Worm (Caenorhabditis elegans) whole organism, L1 larva: ENCODE measurements around the gene cox-6B.

ENCODE experiments used
- C04F5.9 ChIP-seq: sonication (generic microtip); optimal IDR thresholded peaks from 2 replicates; lab custom pipeline; 2016; ENCODE audit warnings: missing genetic modification characterization, missing compliant biosample characterization
- Y116A8C.19 ChIP-seq: sonication (generic microtip); optimal IDR thresholded peaks from 2 replicates; lab custom pipeline; 2016; ENCODE audit warnings: missing compliant biosample characterization, missing genetic modification characterization, borderline replicate concordance
- aha-1 ChIP-seq: fragments of 150-350 bp; optimal IDR thresholded peaks from 2 replicates; lab custom pipeline; 2014; ENCODE audit warnings: missing biosample characterization, missing genetic modification characterization
- blmp-1 ChIP-seq: fragments of 150-350 bp; optimal IDR thresholded peaks from 2 replicates; lab custom pipeline; 2014; ENCODE audit warnings: missing biosample characterization, missing genetic modification characterization
- ceh-88 ChIP-seq: fragments of 200-800 bp; sonication (Bioruptor generic); IDR thresholded peaks from 2 replicates; pipeline ENCODE4 v1.3.6; 2022; ENCODE audit warnings: missing genetic modification characterization, missing compliant biosample characterization
- ceh-90 ChIP-seq: sonication (generic microtip); optimal IDR thresholded peaks from 2 replicates; lab custom pipeline; 2016; ENCODE audit warnings: missing genetic modification characterization, missing compliant biosample characterization
- dpl-1 ChIP-seq, 3 experiments: fragments of 150-350 bp in 2 of 3; sonication (generic microtip) in 1 of 3; optimal IDR thresholded peaks; 2 replicates each; lab custom pipeline; 2014 to 2017; ENCODE audit warnings: missing biosample characterization in 3 of 3, missing genetic modification characterization in 3 of 3, missing genetic modification reagents in 3 of 3
- dsc-1 ChIP-seq: sonication (generic microtip); optimal IDR thresholded peaks from 2 replicates; lab custom pipeline; 2016; ENCODE audit warnings: mild to moderate bottlenecking, missing genetic modification characterization, missing compliant biosample characterization
- efl-3 ChIP-seq: fragments of 200-800 bp; sonication (Bioruptor generic); optimal IDR thresholded peaks from 2 replicates; lab custom pipeline; 2018; ENCODE audit warnings: mild to moderate bottlenecking, missing genetic modification characterization, missing compliant biosample characterization
- ets-5 ChIP-seq: fragments of 200-800 bp; sonication (Bioruptor generic); IDR thresholded peaks from 2 replicates; pipeline ENCODE4 v1.3.6; 2022; ENCODE audit warnings: missing genetic modification characterization, missing compliant biosample characterization
- fkh-4 ChIP-seq: sonication (generic microtip); optimal IDR thresholded peaks from 2 replicates; lab custom pipeline; 2016; ENCODE audit warnings: missing compliant biosample characterization, missing genetic modification characterization, borderline replicate concordance
- fos-1 ChIP-seq: fragments of 150-350 bp; optimal IDR thresholded peaks from 2 replicates; lab custom pipeline; 2014; ENCODE audit warnings: missing biosample characterization, missing genetic modification characterization
- hlh-17 ChIP-seq: fragments of 200-800 bp; sonication (Bioruptor generic); optimal IDR thresholded peaks from 2 replicates; lab custom pipeline; 2018; ENCODE audit warnings: missing genetic modification characterization, mild to moderate bottlenecking, missing compliant biosample characterization, moderate library complexity, borderline replicate concordance
- hpl-2 ChIP-seq: fragments of 150-350 bp; optimal IDR thresholded peaks from 2 replicates; lab custom pipeline; 2014; ENCODE audit warnings: missing biosample characterization, missing genetic modification reagents, missing genetic modification characterization
- isw-1 ChIP-seq: fragments of 200-800 bp; sonication (Bioruptor generic); IDR thresholded peaks from 2 replicates; pipeline ENCODE4 v1.3.6; 2022; ENCODE audit warnings: missing genetic modification characterization, missing compliant biosample characterization
- jun-1 ChIP-seq: fragments of 150-350 bp; optimal IDR thresholded peaks from 2 replicates; lab custom pipeline; 2014; ENCODE audit warnings: missing biosample characterization, missing genetic modification reagents, missing genetic modification characterization
- lin-13 ChIP-seq: fragments of 150-350 bp; optimal IDR thresholded peaks from 2 replicates; lab custom pipeline; 2014; ENCODE audit warnings: missing biosample characterization, missing genetic modification reagents, missing genetic modification characterization
- lin-14 ChIP-seq: fragments of 200-800 bp; sonication (Bioruptor generic); optimal IDR thresholded peaks from 2 replicates; lab custom pipeline; 2018; ENCODE audit warnings: mild to moderate bottlenecking, missing genetic modification characterization, moderate library complexity, missing compliant biosample characterization
- lin-15B ChIP-seq: fragments of 150-350 bp; sonication (generic microtip); optimal IDR thresholded peaks from 3 replicates; lab custom pipeline; 2014; ENCODE audit warnings: missing biosample characterization, missing genetic modification characterization
- lin-39 ChIP-seq: fragments of 150-350 bp; optimal IDR thresholded peaks from 2 replicates; lab custom pipeline; 2014; ENCODE audit warnings: missing biosample characterization, missing genetic modification reagents, missing genetic modification characterization
- lsy-2 ChIP-seq, 2 experiments: fragments of 150-350 bp; optimal IDR thresholded peaks; 2 replicates each; lab custom pipeline; 2014; ENCODE audit warnings: missing biosample characterization in 2 of 2, missing genetic modification characterization in 2 of 2
- mab-9 ChIP-seq: fragments of 200-800 bp; sonication (Bioruptor generic); IDR thresholded peaks from 2 replicates; pipeline ENCODE4 v1.3.6; 2022; ENCODE audit warnings: missing genetic modification reagents, missing genetic modification characterization, missing compliant biosample characterization
- mef-2 ChIP-seq: fragments of 150-350 bp; optimal IDR thresholded peaks from 2 replicates; lab custom pipeline; 2014; ENCODE audit warnings: missing biosample characterization, missing genetic modification characterization
- mep-1 ChIP-seq: fragments of 150-350 bp; optimal IDR thresholded peaks from 2 replicates; lab custom pipeline; 2014; ENCODE audit warnings: missing biosample characterization, missing genetic modification characterization
- nhr-11 ChIP-seq: fragments of 150-350 bp; optimal IDR thresholded peaks from 2 replicates; lab custom pipeline; 2014; ENCODE audit warnings: missing biosample characterization, missing genetic modification characterization
- nhr-12 ChIP-seq: sonication (generic microtip); optimal IDR thresholded peaks from 2 replicates; lab custom pipeline; 2017; ENCODE audit warnings: missing biosample characterization, missing genetic modification characterization
- nhr-19 ChIP-seq: fragments of 200-800 bp; sonication (Bioruptor generic); conservative IDR thresholded peaks from 2 replicates; pipeline ENCODE4 v1.3.6; 2022; ENCODE audit warnings: missing genetic modification characterization, missing compliant biosample characterization
- nhr-47 ChIP-seq: sonication (generic microtip); optimal IDR thresholded peaks from 2 replicates; lab custom pipeline; 2016; ENCODE audit warnings: mild to moderate bottlenecking, missing genetic modification characterization, moderate library complexity, missing compliant biosample characterization
- nhr-71 ChIP-seq: sonication (generic microtip); optimal IDR thresholded peaks from 2 replicates; lab custom pipeline; 2016; ENCODE audit warnings: mild to moderate bottlenecking, missing genetic modification characterization, moderate library complexity, missing compliant biosample characterization
- nhr-76 ChIP-seq: sonication (generic microtip); optimal IDR thresholded peaks from 2 replicates; lab custom pipeline; 2017; ENCODE audit warnings: missing biosample characterization, missing genetic modification characterization
- nhr-77 ChIP-seq: fragments of 150-350 bp; optimal IDR thresholded peaks from 2 replicates; lab custom pipeline; 2014; ENCODE audit warnings: missing biosample characterization, missing genetic modification characterization
- nhr-84 ChIP-seq: sonication (generic microtip); optimal IDR thresholded peaks from 2 replicates; lab custom pipeline; 2017; ENCODE audit warnings: missing biosample characterization, missing genetic modification characterization
- nhr-85 ChIP-seq: sonication (generic microtip); peaks from one replicate; lab custom pipeline; 2016; ENCODE audit warnings: missing genetic modification characterization, inconsistent platforms, missing compliant biosample characterization
- nhr-90 ChIP-seq: sonication (generic microtip); optimal IDR thresholded peaks from 2 replicates; lab custom pipeline; 2016; ENCODE audit warnings: mild to moderate bottlenecking, missing genetic modification characterization, missing compliant biosample characterization; ENCODE audit not compliant: poor library complexity
- pqm-1 ChIP-seq: sonication (generic microtip); optimal IDR thresholded peaks from 3 replicates; lab custom pipeline; 2017; ENCODE audit warnings: missing biosample characterization, missing genetic modification characterization
- rnt-1 ChIP-seq: sonication (generic microtip); optimal IDR thresholded peaks from 2 replicates; lab custom pipeline; 2016; ENCODE audit warnings: mild to moderate bottlenecking, missing genetic modification characterization, moderate library complexity, missing compliant biosample characterization
- skn-1 ChIP-seq: fragments of 150-350 bp; optimal IDR thresholded peaks from 2 replicates; lab custom pipeline; 2014; ENCODE audit warnings: missing biosample characterization, missing genetic modification characterization
- sptf-1 ChIP-seq: fragments of 150-350 bp; optimal IDR thresholded peaks from 2 replicates; lab custom pipeline; 2014; ENCODE audit warnings: missing biosample characterization, missing genetic modification characterization
- swsn-7 ChIP-seq: sonication (generic microtip); optimal IDR thresholded peaks from 2 replicates; lab custom pipeline; 2016; ENCODE audit warnings: missing genetic modification characterization, missing compliant biosample characterization
- tbx-2 ChIP-seq: sonication (generic microtip); optimal IDR thresholded peaks from 2 replicates; lab custom pipeline; 2016; ENCODE audit warnings: missing genetic modification characterization, missing compliant biosample characterization
- tlp-1 ChIP-seq: fragments of 150-350 bp; optimal IDR thresholded peaks from 2 replicates; lab custom pipeline; 2014; ENCODE audit warnings: missing biosample characterization, missing genetic modification characterization
- unc-130 ChIP-seq: fragments of 150-350 bp; optimal IDR thresholded peaks from 2 replicates; lab custom pipeline; 2017; ENCODE audit warnings: missing biosample characterization, missing genetic modification characterization, inconsistent platforms
- unc-98 ChIP-seq: fragments of 200-800 bp; sonication (Bioruptor generic); IDR thresholded peaks from 2 replicates; pipeline ENCODE4 v1.3.6; 2022; ENCODE audit warnings: missing genetic modification characterization, missing compliant biosample characterization
- xbp-1 ChIP-seq: sonication (generic microtip); optimal IDR thresholded peaks from 2 replicates; lab custom pipeline; 2016; ENCODE audit warnings: missing genetic modification characterization, missing compliant biosample characterization
- zag-1 ChIP-seq: fragments of 150-350 bp; optimal IDR thresholded peaks from 2 replicates; lab custom pipeline; 2014; ENCODE audit warnings: missing biosample characterization, missing genetic modification characterization
- zip-4 ChIP-seq: fragments of 200-800 bp; sonication (Bioruptor generic); optimal IDR thresholded peaks from 2 replicates; lab custom pipeline; 2018; ENCODE audit warnings: mild to moderate bottlenecking, missing genetic modification characterization, moderate library complexity, missing compliant biosample characterization

cox-6B gene

DNA sequence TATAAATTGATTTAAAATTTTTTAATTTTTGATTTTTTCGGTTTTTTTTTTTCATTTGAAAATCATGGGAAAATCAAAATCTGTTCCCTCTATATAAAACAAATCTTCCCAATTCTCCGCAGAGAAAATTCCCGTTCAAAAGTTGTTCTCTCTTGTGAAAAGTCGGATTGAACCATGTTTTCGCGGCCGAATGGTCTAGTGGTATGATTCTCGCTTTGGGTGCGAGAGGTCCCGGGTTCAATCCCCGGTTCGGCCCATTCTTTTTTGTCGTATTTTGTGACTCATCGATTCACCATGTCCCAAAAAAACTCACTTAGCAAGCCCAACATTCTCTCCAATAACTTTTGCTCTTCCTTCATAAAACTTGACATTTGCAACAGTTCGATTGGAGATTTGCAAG is 12.1 kb downstream of the cox-6B start:
- no peak for TF ChIP-seq fkh-4 (tag; lab: Kevin White, UChicago)
- TF ChIP-seq nhr-77 = no peak
- no peak for TF ChIP-seq isw-1 (GFP tag; lab: Robert Waterston, UW)
- no peak for TF ChIP-seq skn-1 (tag; lab: Kevin White, UChicago)

DNA sequence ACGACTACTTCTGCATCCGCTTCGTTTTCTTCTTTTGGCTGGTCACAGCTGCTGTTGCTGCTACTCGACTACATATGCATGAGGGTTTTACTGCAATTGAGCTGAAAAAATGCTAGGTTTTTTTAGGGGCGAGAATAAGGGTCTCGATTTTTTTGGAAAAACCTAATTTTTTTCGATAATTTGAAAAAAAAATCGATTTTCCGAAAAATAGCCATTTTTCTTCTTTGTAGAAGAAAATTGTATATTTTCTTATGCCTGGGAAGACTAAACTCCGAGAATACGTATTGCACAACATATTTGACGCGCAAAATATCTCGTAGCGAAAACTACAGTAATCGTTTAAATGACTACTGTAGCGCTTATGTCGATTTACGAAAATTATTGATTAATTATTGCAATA is 17.1 kb downstream of the cox-6B start, which contains the start of gene tmem-132:
Gene tmem-132, minus strand, starts transcription at position 101 of the 400 bp plus-strand sequence.
- TF ChIP-seq mef-2 (tag; lab: Kevin White, UChicago) = no peak
- no peak for TF ChIP-seq lin-14
- no peak for TF ChIP-seq zip-4
- TF ChIP-seq nhr-71 = no peak
- no peak for TF ChIP-seq tbx-2 (tag; lab: Kevin White, UChicago)
- no peak for TF ChIP-seq hlh-17 (GFP tag; lab: Kevin White, UChicago)
- TF ChIP-seq lin-13 (GFP tag; lab: Kevin White, UChicago) = no peak
- TF ChIP-seq nhr-47 = no peak
- TF ChIP-seq rnt-1 (tag; lab: Kevin White, UChicago) = no peak
- TF ChIP-seq efl-3 (GFP tag; lab: Kevin White, UChicago) = no peak
- TF ChIP-seq nhr-19 (GFP tag; lab: Robert Waterston, UW) = no peak
- no peak for TF ChIP-seq skn-1 (tag; lab: Kevin White, UChicago)
- TF ChIP-seq xbp-1 = no peak
- no peak for TF ChIP-seq ets-5
- no peak for TF ChIP-seq ceh-88 (GFP tag; lab: Robert Waterston, UW)

DNA sequence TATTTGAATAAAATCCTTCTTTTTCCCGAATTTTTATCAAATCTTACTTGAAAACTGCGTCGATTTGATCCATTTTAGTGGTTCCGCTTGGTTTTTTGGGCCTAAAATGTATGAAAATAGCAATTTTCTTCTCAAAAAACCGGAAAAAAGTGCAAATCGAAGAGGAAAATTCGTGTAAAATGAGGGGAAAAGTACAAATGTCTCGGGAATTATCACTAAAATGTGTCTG is 25.4 kb downstream of the cox-6B start, which contains the start of gene Y71H2AM.11:
Gene Y71H2AM.11, minus strand, starts transcription at position 101 of the 229 bp plus-strand sequence.
- TF ChIP-seq nhr-85 (no peak), tbx-2 (tag; lab: Kevin White, UChicago) (no peak), lin-14 (no peak), dsc-1 (no peak), lsy-2 (tag; optimal IDR thresholded peaks at IDR 0.05; lab: Kevin White, UChicago) (no peak), Y116A8C.19 (tag; lab: Kevin White, UChicago) (no peak), ceh-88 (GFP tag; lab: Robert Waterston, UW) (no peak), isw-1 (GFP tag; lab: Robert Waterston, UW) (no peak), swsn-7 (tag; lab: Kevin White, UChicago) (no peak), zag-1 (tag; lab: Kevin White, UChicago) (no peak), unc-98 (GFP tag; lab: Robert Waterston, UW) (no peak), pqm-1 (tag; lab: Kevin White, UChicago) (no peak), ets-5 (no peak), lin-39 (tag; lab: Kevin White, UChicago) (no peak), C04F5.9 (no peak), aha-1 (tag; lab: Kevin White, UChicago) (no peak), lin-15B (no peak), nhr-84 (tag; lab: Kevin White, UChicago) (no peak)

DNA sequence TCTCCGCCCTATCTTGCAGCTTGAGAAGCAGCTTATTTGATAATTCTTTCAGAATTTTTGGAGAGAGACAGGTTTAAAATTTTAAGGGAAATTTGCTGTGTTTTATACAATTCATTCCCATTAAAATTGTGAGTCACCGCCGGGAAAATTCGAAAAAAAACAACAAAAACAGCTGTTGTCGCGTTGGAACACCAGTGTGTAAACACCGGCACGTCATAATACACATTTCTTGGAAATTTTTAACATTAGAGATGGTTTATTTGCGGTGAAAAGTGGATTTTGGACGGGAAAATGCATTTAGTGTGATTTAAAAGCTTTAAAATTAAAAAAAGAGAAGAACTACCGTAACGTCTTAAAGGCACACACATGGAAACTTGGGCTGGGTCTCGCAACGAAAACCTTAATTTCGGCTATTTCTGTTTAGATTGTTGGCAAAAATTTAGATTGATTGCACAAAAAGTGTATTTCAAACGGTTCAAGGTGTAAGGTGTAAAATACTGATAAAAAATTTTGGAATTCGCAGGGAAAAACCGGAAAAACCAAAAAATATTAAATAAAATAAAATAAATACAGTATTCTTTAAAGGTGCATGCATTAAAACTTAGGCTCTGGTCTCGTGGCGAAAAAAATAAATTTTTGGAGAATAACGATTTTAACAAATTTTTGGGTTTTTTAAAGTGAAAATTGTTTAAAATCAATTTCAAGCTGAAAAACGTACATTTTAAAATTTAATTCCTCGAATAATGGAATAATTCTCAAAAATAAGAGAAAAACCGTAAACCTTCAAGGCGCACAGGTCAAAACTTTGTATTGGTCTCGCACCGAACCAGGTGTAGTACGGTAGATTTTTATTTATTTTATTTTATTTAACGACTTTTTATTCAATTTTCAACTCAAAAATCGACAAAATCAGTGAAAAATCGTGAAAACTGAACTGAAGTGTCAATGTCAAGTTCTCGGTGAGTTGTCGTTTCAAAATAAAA is 26.0 kb downstream of the cox-6B start, which contains the start of gene cosa-1:
Gene cosa-1, plus strand, starts transcription at position 896 of the 983 bp plus-strand sequence.
- TF ChIP-seq jun-1 (tag; lab: Kevin White, UChicago) = no peak
- no peak for TF ChIP-seq xbp-1
- no peak for TF ChIP-seq Y116A8C.19 (tag; lab: Kevin White, UChicago)
- TF ChIP-seq nhr-12 (tag; lab: Kevin White, UChicago) = no peak
- TF ChIP-seq mep-1 = peak; percentile 5
- TF ChIP-seq zip-4 = no peak
- TF ChIP-seq ceh-90 = no peak
- no peak for TF ChIP-seq mab-9 (GFP tag; lab: Robert Waterston, UW)
- no peak for TF ChIP-seq nhr-11 (tag; lab: Kevin White, UChicago)
- no peak for TF ChIP-seq nhr-90 (tag; lab: Kevin White, UChicago)
- peak; percentile 9 for TF ChIP-seq blmp-1 (tag; lab: Kevin White, UChicago)
- no peak for TF ChIP-seq nhr-84 (tag; lab: Kevin White, UChicago)
- TF ChIP-seq nhr-76 (tag; lab: Kevin White, UChicago) = no peak
- no peak for TF ChIP-seq lin-13 (GFP tag; lab: Kevin White, UChicago)
- TF ChIP-seq tlp-1 (tag; lab: Kevin White, UChicago) = no peak
- no peak for TF ChIP-seq nhr-71
- TF ChIP-seq dpl-1 (GFP tag; optimal IDR thresholded peaks at IDR 0.05; lab: Kevin White, UChicago) = peak in 1 of 3 experiments; percentile 38
- TF ChIP-seq fos-1 (tag; lab: Kevin White, UChicago) = peak; percentile 6
- no peak for TF ChIP-seq aha-1 (tag; lab: Kevin White, UChicago)
- TF ChIP-seq nhr-47 = no peak
- TF ChIP-seq mef-2 (tag; lab: Kevin White, UChicago) = no peak
- no peak for TF ChIP-seq hpl-2 (GFP tag; lab: Kevin White, UChicago)
- TF ChIP-seq unc-130 = peak; percentile 7
- TF ChIP-seq sptf-1 (tag; lab: Kevin White, UChicago) = no peak
